Fruit fly (Drosophila melanogaster) whole organism, wandering third instar larva: Measurements from ENCODE around the gene Cpr76Bc.

Experiments used
- Abd-B ChIP-seq: fragments of >200 bp; optimal IDR thresholded peaks from 2 replicates; lab custom pipeline; 2017; ENCODE audit warnings: missing biosample characterization, missing genetic modification characterization
- CG32264 ChIP-seq: fragments of 200-800 bp; sonication (Bioruptor generic); optimal IDR thresholded peaks from 2 replicates; lab custom pipeline; 2016; ENCODE audit warnings: missing biosample characterization, missing genetic modification characterization
- CG9705 ChIP-seq: fragments of 200-800 bp; sonication (Bioruptor generic); optimal IDR thresholded peaks from 2 replicates; lab custom pipeline; 2018; ENCODE audit warnings: missing biosample characterization, mild to moderate bottlenecking, missing genetic modification characterization
- Dfd ChIP-seq: fragments of >200 bp; optimal IDR thresholded peaks from 2 replicates; lab custom pipeline; 2017; ENCODE audit warnings: missing biosample characterization, missing genetic modification characterization
- Dif ChIP-seq: fragments of 200-275, 200-300 bp; sonication (Bioruptor generic); optimal IDR thresholded peaks from 2 replicates; lab custom pipeline; 2018; ENCODE audit warnings: missing biosample characterization, missing genetic modification characterization; ENCODE audit not compliant: partially characterized antibody
- GATAd ChIP-seq: sonication (Bioruptor generic); optimal IDR thresholded peaks from 2 replicates; lab custom pipeline; 2016; ENCODE audit warnings: missing biosample characterization, missing genetic modification characterization
- HLH106 ChIP-seq: fragments of 200-800 bp; optimal IDR thresholded peaks from 3 replicates; lab custom pipeline; 2019; ENCODE audit warnings: missing biosample characterization, mild to moderate bottlenecking, missing genetic modification characterization, moderate library complexity
- Hnf4 ChIP-seq: fragments of 200-800 bp; sonication (Bioruptor generic); optimal IDR thresholded peaks from 2 replicates; lab custom pipeline; 2016; ENCODE audit warnings: missing biosample characterization, mild to moderate bottlenecking, missing genetic modification characterization
- Hr78 ChIP-seq: fragments of >200 bp; optimal IDR thresholded peaks from 2 replicates; lab custom pipeline; 2017; ENCODE audit warnings: missing biosample characterization, missing genetic modification characterization
- Hr83 ChIP-seq: fragments of 200-300 bp; sonication (Bioruptor generic); optimal IDR thresholded peaks from 2 replicates; lab custom pipeline; 2016; ENCODE audit warnings: missing biosample characterization, mild to moderate bottlenecking, missing genetic modification characterization, moderate library complexity; ENCODE audit not compliant: poor library complexity, severe bottlenecking
- Jra ChIP-seq: sonication (Bioruptor generic); optimal IDR thresholded peaks from 2 replicates; lab custom pipeline; 2016; ENCODE audit warnings: missing biosample characterization, missing genetic modification characterization
- Mio ChIP-seq: sonication (Bioruptor generic); optimal IDR thresholded peaks from 2 replicates; lab custom pipeline; 2016; ENCODE audit warnings: missing biosample characterization, missing genetic modification characterization
- Myc ChIP-seq: fragments of >200 bp; optimal IDR thresholded peaks from 2 replicates; lab custom pipeline; 2017
- OdsH ChIP-seq: fragments of 200-800 bp; sonication (Bioruptor generic); optimal IDR thresholded peaks from 2 replicates; lab custom pipeline; 2016; ENCODE audit warnings: missing biosample characterization, mild to moderate bottlenecking, missing genetic modification characterization
- Vsx2 ChIP-seq: fragments of 200-300, 225-300 bp; sonication (Bioruptor generic); optimal IDR thresholded peaks from 2 replicates; lab custom pipeline; 2018; ENCODE audit warnings: missing biosample characterization, missing genetic modification characterization; ENCODE audit not compliant: partially characterized antibody
- br ChIP-seq: fragments of 200-800 bp; sonication (Bioruptor generic); optimal IDR thresholded peaks from 2 replicates; lab custom pipeline; 2016; ENCODE audit warnings: missing biosample characterization, missing genetic modification characterization
- brk ChIP-seq: fragments of 200-800 bp; sonication (Bioruptor generic); optimal IDR thresholded peaks from 2 replicates; lab custom pipeline; 2016; ENCODE audit warnings: missing biosample characterization, mild to moderate bottlenecking, missing genetic modification characterization
- dl ChIP-seq, 2 experiments: fragments of 175-275, 200-275 bp in 1 of 2; fragments of 200-275 bp in 1 of 2; sonication (Bioruptor generic); optimal IDR thresholded peaks; lab custom pipeline; 2018; ENCODE audit warnings: mild to moderate bottlenecking in 2 of 2, missing biosample characterization in 2 of 2, missing genetic modification characterization in 2 of 2, moderate library complexity in 2 of 2; ENCODE audit not compliant: partially characterized antibody in 2 of 2, insufficient read depth in 1 of 2
- dmrt93B ChIP-seq: fragments of 200-800 bp; sonication (Bioruptor generic); optimal IDR thresholded peaks from 2 replicates; lab custom pipeline; 2018; ENCODE audit warnings: missing biosample characterization, mild to moderate bottlenecking, missing genetic modification characterization
- dsf ChIP-seq: sonication (Bioruptor generic); optimal IDR thresholded peaks from 2 replicates; lab custom pipeline; 2016; ENCODE audit warnings: missing biosample characterization, missing genetic modification characterization, borderline replicate concordance
- ey ChIP-seq: fragments of 200-800 bp; sonication (Bioruptor generic); optimal IDR thresholded peaks from 2 replicates; lab custom pipeline; 2016; ENCODE audit warnings: missing biosample characterization, missing genetic modification characterization
- foxo ChIP-seq, 2 experiments: fragments of 200-800 bp; sonication (Bioruptor generic); optimal IDR thresholded peaks; 2 replicates in 1 of 2; 3 replicates in 1 of 2; lab custom pipeline; 2016 to 2017; ENCODE audit warnings: missing biosample characterization in 2 of 2, missing genetic modification characterization in 2 of 2
- fru ChIP-seq: fragments of 200-800 bp; sonication (Bioruptor generic); optimal IDR thresholded peaks from 3 replicates; lab custom pipeline; 2016; ENCODE audit warnings: missing biosample characterization, mild to moderate bottlenecking, missing genetic modification characterization
- h ChIP-seq: fragments of 200-800 bp; sonication (Bioruptor generic); optimal IDR thresholded peaks from 3 replicates; lab custom pipeline; 2016; ENCODE audit warnings: missing biosample characterization, mild to moderate bottlenecking, missing genetic modification characterization
- jim ChIP-seq: fragments of 175-275, 200-325 bp; sonication (Bioruptor generic); optimal IDR thresholded peaks from 2 replicates; lab custom pipeline; 2016; ENCODE audit warnings: missing biosample characterization, mild to moderate bottlenecking, missing genetic modification characterization
- lola ChIP-seq: fragments of >200 bp; optimal IDR thresholded peaks from 2 replicates; lab custom pipeline; 2017; ENCODE audit warnings: missing biosample characterization, missing genetic modification characterization
- psq ChIP-seq: fragments of 200-800 bp; sonication (Bioruptor generic); optimal IDR thresholded peaks from 3 replicates; lab custom pipeline; 2017; ENCODE audit warnings: missing biosample characterization, mild to moderate bottlenecking, missing genetic modification characterization, moderate library complexity
- rgr ChIP-seq: fragments of 200-800 bp; sonication (Bioruptor generic); optimal IDR thresholded peaks from 3 replicates; lab custom pipeline; 2016; ENCODE audit warnings: missing biosample characterization, mild to moderate bottlenecking, missing genetic modification characterization
- sage ChIP-seq: fragments of 200-800 bp; sonication (Bioruptor generic); optimal IDR thresholded peaks from 2 replicates; lab custom pipeline; 2016; ENCODE audit warnings: missing biosample characterization, mild to moderate bottlenecking, missing genetic modification characterization
- sv ChIP-seq: fragments of 200-800 bp; sonication (Bioruptor generic); optimal IDR thresholded peaks from 3 replicates; lab custom pipeline; 2016; ENCODE audit warnings: missing biosample characterization, missing genetic modification characterization
- tai ChIP-seq: sonication (Bioruptor generic); optimal IDR thresholded peaks from 2 replicates; lab custom pipeline; 2016; ENCODE audit warnings: missing biosample characterization, missing genetic modification characterization
- usp ChIP-seq: fragments of >200 bp; optimal IDR thresholded peaks from 2 replicates; lab custom pipeline; 2017; ENCODE audit warnings: missing biosample characterization, missing genetic modification characterization
- woc ChIP-seq: sonication (Bioruptor generic); optimal IDR thresholded peaks from 2 replicates; lab custom pipeline; 2016; ENCODE audit warnings: missing biosample characterization, mild to moderate bottlenecking, missing genetic modification characterization

The Cpr76Bc gene

dm6 chr3L:19499334-19499733 is 21.4 kb upstream of the Cpr76Bc start:
- no peak for TF ChIP-seq brk
- TF ChIP-seq Vsx2 (GFP tag; lab: Kevin White, UChicago): no peak
- no peak for TF ChIP-seq tai (GFP tag; lab: Kevin White, UChicago)
- no peak for TF ChIP-seq lola (GFP tag; lab: Kevin White, UChicago)
- TF ChIP-seq jim (GFP tag; lab: Kevin White, UChicago): no peak
- TF ChIP-seq sage (GFP tag; lab: Kevin White, UChicago): no peak
- TF ChIP-seq Myc (lab: Kevin White, UChicago): no peak
- no peak for TF ChIP-seq rgr
- TF ChIP-seq HLH106 (tag; lab: Kevin White, UChicago): no peak
- no peak for TF ChIP-seq h (GFP tag; lab: Kevin White, UChicago)
- TF ChIP-seq Abd-B: no peak
- TF ChIP-seq CG32264 (GFP tag; lab: Kevin White, UChicago): no peak
- TF ChIP-seq fru (GFP tag; lab: Kevin White, UChicago): no peak
- no peak for TF ChIP-seq ey (GFP tag; lab: Kevin White, UChicago)
- TF ChIP-seq dsf (GFP tag; lab: Kevin White, UChicago): no peak
- TF ChIP-seq Hr78 (GFP tag; lab: Kevin White, UChicago): no peak
- no peak for TF ChIP-seq Hr83 (GFP tag; lab: Kevin White, UChicago)
- TF ChIP-seq, all 38 proteins: peak for 0

dm6 chr3L:19500698-19501097 is 20.0 kb upstream of the Cpr76Bc start, which contains the start of gene CG9451:
TSS of gene CG9451 (minus strand) at chr3L:19500798.
- TF ChIP-seq foxo (GFP tag; optimal IDR thresholded peaks at IDR 0.05; lab: Kevin White, UChicago): no peak
- no peak for TF ChIP-seq usp (GFP tag; lab: Kevin White, UChicago)
- TF ChIP-seq OdsH (GFP tag; lab: Kevin White, UChicago): no peak
- TF ChIP-seq Dif (GFP tag; lab: Kevin White, UChicago): no peak
- TF ChIP-seq HLH106 (tag; lab: Kevin White, UChicago): no peak
- TF ChIP-seq sage (GFP tag; lab: Kevin White, UChicago): no peak
- TF ChIP-seq CG9705 (GFP tag; lab: Kevin White, UChicago): no peak
- TF ChIP-seq Dfd (GFP tag; lab: Kevin White, UChicago): no peak
- TF ChIP-seq Mio (GFP tag; lab: Kevin White, UChicago): no peak
- TF ChIP-seq dmrt93B (GFP tag; lab: Kevin White, UChicago): no peak
- no peak for TF ChIP-seq jim (GFP tag; lab: Kevin White, UChicago)
- no peak for TF ChIP-seq fru (GFP tag; lab: Kevin White, UChicago)
- no peak for TF ChIP-seq Abd-B
- TF ChIP-seq Myc (lab: Kevin White, UChicago): no peak
- TF ChIP-seq Hr83 (GFP tag; lab: Kevin White, UChicago): no peak
- TF ChIP-seq h (GFP tag; lab: Kevin White, UChicago): no peak
- no peak for TF ChIP-seq rgr
- TF ChIP-seq Hnf4 (GFP tag; lab: Kevin White, UChicago): no peak
- no peak for TF ChIP-seq lola (GFP tag; lab: Kevin White, UChicago)
- TF ChIP-seq tai (GFP tag; lab: Kevin White, UChicago): no peak

dm6 chr3L:19503770-19504169 is 17.0 kb upstream of the Cpr76Bc start, which contains the start of gene CG9452:
TSS of gene CG9452 (minus strand) at chr3L:19503870.
- no peak for TF ChIP-seq Myc (lab: Kevin White, UChicago)
- TF ChIP-seq dsf (GFP tag; lab: Kevin White, UChicago): no peak
- TF ChIP-seq Hr83 (GFP tag; lab: Kevin White, UChicago): no peak
- no peak for TF ChIP-seq Abd-B
- TF ChIP-seq OdsH (GFP tag; lab: Kevin White, UChicago): no peak
- TF ChIP-seq woc: no peak
- no peak for TF ChIP-seq dl (GFP tag; optimal IDR thresholded peaks at IDR 0.05; lab: Kevin White, UChicago; ENCODE audit: insufficient read depth in 1 of 2, partially characterized antibody in 2 of 2)
- no peak for TF ChIP-seq tai (GFP tag; lab: Kevin White, UChicago)
- TF ChIP-seq CG32264 (GFP tag; lab: Kevin White, UChicago): no peak

dm6 chr3L:19504719-19505118 is 16.0 kb upstream of the Cpr76Bc start:
- TF ChIP-seq GATAd (GFP tag; lab: Kevin White, UChicago) (no peak), jim (GFP tag; lab: Kevin White, UChicago) (no peak), Dif (GFP tag; lab: Kevin White, UChicago) (no peak), br (GFP tag; lab: Kevin White, UChicago) (peak; percentile 34), Mio (GFP tag; lab: Kevin White, UChicago) (no peak), psq (GFP tag; lab: Kevin White, UChicago) (no peak), Hnf4 (GFP tag; lab: Kevin White, UChicago) (peak; percentile 47), Jra (GFP tag; lab: Kevin White, UChicago) (peak; percentile 17), OdsH (GFP tag; lab: Kevin White, UChicago) (peak; percentile 60), CG32264 (GFP tag; lab: Kevin White, UChicago) (no peak), foxo (GFP tag; optimal IDR thresholded peaks at IDR 0.05; lab: Kevin White, UChicago) (peak in 1 of 2 experiments; percentile 38), Hr83 (GFP tag; lab: Kevin White, UChicago) (peak; percentile 71), sv (no peak), Vsx2 (GFP tag; lab: Kevin White, UChicago) (no peak), woc (no peak), h (GFP tag; lab: Kevin White, UChicago) (peak; percentile 73), tai (GFP tag; lab: Kevin White, UChicago) (peak; percentile 7), rgr (peak; percentile 66), fru (GFP tag; lab: Kevin White, UChicago) (peak; percentile 44)
